Worm (Caenorhabditis elegans) whole organism, young adult: ENCODE results near the gene F54D5.4.

ENCODE experiments used
- B0261.1 ChIP-seq: sonication (generic microtip); optimal IDR thresholded peaks from 2 replicates; lab custom pipeline; 2016; ENCODE audit warnings: mild to moderate bottlenecking, missing genetic modification characterization, moderate library complexity, missing compliant biosample characterization
- C06A6.2 ChIP-seq: fragments of 200-800 bp; sonication (Bioruptor generic); conservative IDR thresholded peaks from 2 replicates; pipeline ENCODE4 v1.3.6; 2022; ENCODE audit warnings: missing genetic modification characterization, missing compliant biosample characterization
- C17E4.6 ChIP-seq: fragments of 200-800 bp; sonication (Bioruptor generic); IDR thresholded peaks from 2 replicates; pipeline ENCODE4 v1.3.6; 2022; ENCODE audit warnings: missing genetic modification reagents, missing genetic modification characterization, missing compliant biosample characterization
- F10E7.11 ChIP-seq: sonication (generic microtip); optimal IDR thresholded peaks from 2 replicates; lab custom pipeline; 2017; ENCODE audit warnings: mild to moderate bottlenecking, missing genetic modification characterization, moderate library complexity, missing compliant biosample characterization
- F23B12.7 ChIP-seq: sonication (generic microtip); optimal IDR thresholded peaks from 2 replicates; lab custom pipeline; 2017; ENCODE audit warnings: missing genetic modification characterization, mild to moderate bottlenecking, missing compliant biosample characterization, antibody characterized with exemption, moderate library complexity; ENCODE audit not compliant: insufficient read depth
- F33H1.4 ChIP-seq: fragments of 200-800 bp; sonication (Bioruptor generic); IDR thresholded peaks from 2 replicates; pipeline ENCODE4 v1.3.6; 2022; ENCODE audit warnings: missing genetic modification reagents, missing genetic modification characterization, missing compliant biosample characterization
- F37B4.10 ChIP-seq: fragments of 200-800 bp; sonication (Bioruptor generic); IDR thresholded peaks from 2 replicates; pipeline ENCODE4 v1.3.6; 2022; ENCODE audit warnings: missing genetic modification characterization, missing compliant biosample characterization
- F39B2.1 ChIP-seq: fragments of 200-800 bp; sonication (Bioruptor generic); IDR thresholded peaks from 2 replicates; pipeline ENCODE4 v1.3.6; 2022; ENCODE audit warnings: missing genetic modification reagents, missing genetic modification characterization, missing compliant biosample characterization
- F55B11.4 ChIP-seq: sonication (generic microtip); optimal IDR thresholded peaks from 2 replicates; lab custom pipeline; 2016; ENCODE audit warnings: missing compliant biosample characterization, missing genetic modification characterization, borderline replicate concordance; ENCODE audit not compliant: insufficient read depth
- F57A8.1 ChIP-seq: fragments of 200-800 bp; sonication (Bioruptor generic); optimal IDR thresholded peaks from 2 replicates; lab custom pipeline; 2018; ENCODE audit warnings: mild to moderate bottlenecking, missing genetic modification characterization, moderate library complexity, missing compliant biosample characterization
- Y53G8AR.9 ChIP-seq: fragments of 200-800 bp; sonication (Bioruptor generic); conservative IDR thresholded peaks from 2 replicates; pipeline ENCODE4 v1.3.6; 2022; ENCODE audit warnings: missing genetic modification reagents, missing genetic modification characterization, missing compliant biosample characterization
- Y56A3A.18 ChIP-seq: fragments of 200-800 bp; sonication (Bioruptor generic); IDR thresholded peaks from 2 replicates; pipeline ENCODE4 v1.3.6; 2022; ENCODE audit warnings: missing genetic modification reagents, missing genetic modification characterization, missing compliant biosample characterization
- Y79H2A.3 ChIP-seq: fragments of 200-800 bp; sonication (Bioruptor generic); conservative IDR thresholded peaks from 2 replicates; pipeline ENCODE4 v1.3.6; 2022; ENCODE audit warnings: missing genetic modification reagents, missing genetic modification characterization, missing compliant biosample characterization
- atf-7 ChIP-seq: sonication (generic microtip); optimal IDR thresholded peaks from 2 replicates; lab custom pipeline; 2017; ENCODE audit warnings: mild to moderate bottlenecking, missing genetic modification characterization, missing compliant biosample characterization
- athp-1 ChIP-seq: sonication (generic microtip); optimal IDR thresholded peaks from 2 replicates; lab custom pipeline; 2017; ENCODE audit warnings: mild to moderate bottlenecking, missing genetic modification characterization, missing compliant biosample characterization
- attf-6 ChIP-seq: fragments of 200-800 bp; sonication (Bioruptor generic); IDR thresholded peaks from 2 replicates; pipeline ENCODE4 v1.3.6; 2022; ENCODE audit warnings: missing genetic modification reagents, missing genetic modification characterization, missing compliant biosample characterization
- cebp-1 ChIP-seq, 2 experiments: fragments of 200-800 bp in 1 of 2; sonication (Bioruptor generic) in 1 of 2; sonication (generic microtip) in 1 of 2; IDR thresholded peaks in 1 of 2; optimal IDR thresholded peaks in 1 of 2; 2 replicates each; pipeline versions ENCODE4 v1.3.6 to Lab custom; 2017 to 2022; ENCODE audit warnings: missing compliant biosample characterization in 2 of 2, missing genetic modification characterization in 2 of 2, mild to moderate bottlenecking in 1 of 2, missing genetic modification reagents in 1 of 2, moderate library complexity in 1 of 2
- chd-7 ChIP-seq: sonication (generic microtip); optimal IDR thresholded peaks from 2 replicates; lab custom pipeline; 2016; ENCODE audit warnings: mild to moderate bottlenecking, missing genetic modification characterization, moderate library complexity, missing compliant biosample characterization
- die-1 ChIP-seq: sonication (generic microtip); optimal IDR thresholded peaks from 2 replicates; lab custom pipeline; 2016; ENCODE audit warnings: missing genotype, mild to moderate bottlenecking, missing genetic modification characterization, missing compliant biosample characterization
- dox-1 ChIP-seq: fragments of 200-800 bp; sonication (Bioruptor generic); IDR thresholded peaks from 2 replicates; pipeline ENCODE4 v1.3.6; 2022; ENCODE audit warnings: missing genetic modification reagents, missing genetic modification characterization, missing compliant biosample characterization
- gei-17 ChIP-seq: fragments of 200-800 bp; sonication (Bioruptor generic); optimal IDR thresholded peaks from 2 replicates; lab custom pipeline; 2018; ENCODE audit warnings: mild to moderate bottlenecking, missing genetic modification characterization, missing compliant biosample characterization
- hmg-20 ChIP-seq: fragments of 200-800 bp; sonication (Bioruptor generic); IDR thresholded peaks from 2 replicates; pipeline ENCODE4 v1.3.6; 2022; ENCODE audit warnings: missing genetic modification reagents, missing genetic modification characterization, missing compliant biosample characterization
- hsf-1 ChIP-seq: fragments of 200-800 bp; sonication (Bioruptor generic); IDR thresholded peaks from 2 replicates; pipeline ENCODE4 v1.3.6; 2022; ENCODE audit warnings: missing genetic modification reagents, missing genetic modification characterization, missing compliant biosample characterization
- let-526 ChIP-seq: fragments of 200-800 bp; sonication (Bioruptor generic); IDR thresholded peaks from 2 replicates; pipeline ENCODE4 v1.3.6; 2022; ENCODE audit warnings: missing genetic modification reagents, missing genetic modification characterization, missing compliant biosample characterization
- lin-26 ChIP-seq: fragments of 200-800 bp; sonication (Bioruptor generic); IDR thresholded peaks from 2 replicates; pipeline ENCODE4 v1.3.6; 2022; ENCODE audit warnings: missing genetic modification reagents, missing genetic modification characterization, missing compliant biosample characterization
- lir-1 ChIP-seq: fragments of 200-800 bp; sonication (Bioruptor generic); conservative IDR thresholded peaks from 2 replicates; pipeline ENCODE4 v1.3.6; 2022; ENCODE audit warnings: missing genetic modification reagents, missing genetic modification characterization, missing compliant biosample characterization
- madf-8 ChIP-seq: fragments of 200-800 bp; sonication (Bioruptor generic); conservative IDR thresholded peaks from 2 replicates; pipeline ENCODE4 v1.3.6; 2022; ENCODE audit warnings: missing genetic modification reagents, missing genetic modification characterization, missing compliant biosample characterization
- nfya-1 ChIP-seq: sonication (generic microtip); optimal IDR thresholded peaks from 2 replicates; lab custom pipeline; 2017; ENCODE audit warnings: antibody characterized with exemption, missing compliant biosample characterization, missing genetic modification characterization, borderline replicate concordance; ENCODE audit not compliant: insufficient read depth
- nfya-2 ChIP-seq: fragments of 200-800 bp; sonication (Bioruptor generic); IDR thresholded peaks from 2 replicates; pipeline ENCODE4 v1.3.6; 2022; ENCODE audit warnings: missing genetic modification reagents, missing genetic modification characterization, missing compliant biosample characterization
- nfyb-1 ChIP-seq: fragments of 200-800 bp; sonication (Bioruptor generic); IDR thresholded peaks from 2 replicates; pipeline ENCODE4 v1.3.6; 2022; ENCODE audit warnings: missing genetic modification reagents, missing genetic modification characterization, missing compliant biosample characterization
- nhr-179 ChIP-seq: sonication (generic microtip); optimal IDR thresholded peaks from 2 replicates; lab custom pipeline; 2016; ENCODE audit warnings: mild to moderate bottlenecking, missing genetic modification characterization, missing compliant biosample characterization
- nhr-27 ChIP-seq: fragments of 200-800 bp; sonication (Bioruptor generic); optimal IDR thresholded peaks from 2 replicates; lab custom pipeline; 2018; ENCODE audit warnings: mild to moderate bottlenecking, missing genetic modification characterization, moderate library complexity, missing compliant biosample characterization
- nhr-80 ChIP-seq: sonication (generic microtip); optimal IDR thresholded peaks from 2 replicates; lab custom pipeline; 2016; ENCODE audit warnings: missing genetic modification characterization, missing compliant biosample characterization
- pbrm-1 ChIP-seq: fragments of 200-800 bp; sonication (Bioruptor generic); IDR thresholded peaks from 2 replicates; pipeline ENCODE4 v1.3.6; 2022; ENCODE audit warnings: missing genetic modification reagents, missing genetic modification characterization, missing compliant biosample characterization
- rcor-1 ChIP-seq: fragments of 200-800 bp; sonication (Bioruptor generic); IDR thresholded peaks from 2 replicates; pipeline ENCODE4 v1.3.6; 2022; ENCODE audit warnings: missing genetic modification reagents, missing genetic modification characterization, missing compliant biosample characterization
- rec-8 ChIP-seq, 2 experiments: sonication (generic microtip); optimal IDR thresholded peaks; 2 replicates each; lab custom pipeline; 2016; ENCODE audit warnings: mild to moderate bottlenecking in 2 of 2, missing genetic modification characterization in 2 of 2, missing genetic modification reagents in 2 of 2, missing genotype in 2 of 2, missing biosample characterization in 1 of 2, missing compliant biosample characterization in 1 of 2, moderate library complexity in 1 of 2
- sea-2 ChIP-seq: fragments of 200-800 bp; sonication (Bioruptor generic); IDR thresholded peaks from 2 replicates; pipeline ENCODE4 v1.3.6; 2022; ENCODE audit warnings: missing genetic modification characterization, missing compliant biosample characterization
- snpc-1.1 ChIP-seq: sonication (generic microtip); optimal IDR thresholded peaks from 2 replicates; lab custom pipeline; 2017; ENCODE audit warnings: missing genetic modification characterization, mild to moderate bottlenecking, missing compliant biosample characterization, antibody characterized with exemption, moderate library complexity, missing genotype, missing genetic modification reagents; ENCODE audit not compliant: insufficient read depth
- snpc-3.4 ChIP-seq: sonication (generic microtip); optimal IDR thresholded peaks from 2 replicates; lab custom pipeline; 2017; ENCODE audit warnings: missing genetic modification characterization, mild to moderate bottlenecking, missing compliant biosample characterization, antibody characterized with exemption, moderate library complexity, missing genotype, missing genetic modification reagents
- snpc-4 ChIP-seq, 5 experiments: fragments of 150-350 bp in 1 of 5; sonication (generic microtip) in 4 of 5; optimal IDR thresholded peaks; 2 replicates each; lab custom pipeline; 2014 to 2018; ENCODE audit warnings: missing genetic modification characterization in 5 of 5, missing biosample characterization in 3 of 5, antibody characterized with exemption in 2 of 5, mild to moderate bottlenecking in 2 of 5, missing compliant biosample characterization in 2 of 5, missing genotype in 2 of 5, moderate library complexity in 2 of 5, missing genetic modification reagents in 1 of 5
- sptf-2 ChIP-seq: fragments of 200-800 bp; sonication (Bioruptor generic); optimal IDR thresholded peaks from 2 replicates; lab custom pipeline; 2018; ENCODE audit warnings: mild to moderate bottlenecking, missing genetic modification characterization, missing compliant biosample characterization
- unc-130 ChIP-seq: sonication (generic microtip); optimal IDR thresholded peaks from 2 replicates; lab custom pipeline; 2016; ENCODE audit warnings: missing genetic modification reagents, missing genetic modification characterization, missing compliant biosample characterization
- zfh-2 ChIP-seq: fragments of 200-800 bp; sonication (Bioruptor generic); conservative IDR thresholded peaks from 2 replicates; pipeline ENCODE4 v1.3.6; 2022; ENCODE audit warnings: missing genetic modification reagents, missing genetic modification characterization, missing compliant biosample characterization
- zim-3 ChIP-seq: sonication (generic microtip); optimal IDR thresholded peaks from 2 replicates; lab custom pipeline; 2017; ENCODE audit warnings: mild to moderate bottlenecking, missing genetic modification characterization, moderate library complexity, missing compliant biosample characterization
- ztf-25 ChIP-seq: fragments of 200-800 bp; sonication (Bioruptor generic); IDR thresholded peaks from 2 replicates; pipeline ENCODE4 v1.3.6; 2022; ENCODE audit warnings: missing genetic modification reagents, missing genetic modification characterization, missing compliant biosample characterization
- ztf-28 ChIP-seq: fragments of 200-800 bp; sonication (Bioruptor generic); IDR thresholded peaks from 2 replicates; pipeline ENCODE4 v1.3.6; 2022; ENCODE audit warnings: missing genetic modification reagents, missing genetic modification characterization, missing compliant biosample characterization

Gene F54D5.4

DNA sequence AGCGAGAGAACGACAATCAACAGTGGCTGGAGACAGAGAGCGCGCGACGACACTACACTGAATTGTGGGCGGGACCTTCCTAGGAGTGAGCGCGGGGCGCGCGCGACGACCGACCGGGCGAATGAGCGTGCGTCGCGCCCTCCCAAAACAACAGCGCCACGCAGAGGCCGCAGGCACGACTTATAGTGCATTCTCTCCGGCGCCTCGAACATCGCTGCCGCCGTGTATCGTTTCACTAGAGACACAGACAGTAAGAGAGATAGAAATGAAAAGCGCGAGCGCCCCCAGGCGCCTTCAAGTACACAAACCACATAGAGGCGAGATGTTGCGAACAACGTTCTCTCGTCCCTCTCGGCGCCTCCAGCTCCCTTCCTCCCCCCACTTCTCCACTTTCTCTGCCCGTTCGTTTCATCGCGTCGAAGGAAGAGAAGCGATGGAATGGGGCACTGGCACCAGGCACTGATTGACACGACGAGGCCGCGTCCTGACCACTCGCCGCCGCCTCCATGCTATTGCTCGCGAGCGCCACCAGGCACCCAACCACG, 50.3 kb downstream of the F54D5.4 start:
- TF ChIP-seq nfya-1 (tag; lab: Kevin White, UChicago), result no peak
- no peak for TF ChIP-seq unc-130 (GFP tag; lab: Kevin White, UChicago)
- TF ChIP-seq rec-8 (tag; optimal IDR thresholded peaks at IDR 0.05; lab: Kevin White, UChicago), result no peak
- no peak for TF ChIP-seq F33H1.4 (GFP tag; lab: Robert Waterston, UW)
- TF ChIP-seq zfh-2 (GFP tag; lab: Robert Waterston, UW), result peak; percentile 100
- no peak for TF ChIP-seq Y79H2A.3 (GFP tag; lab: Robert Waterston, UW)
- no peak for TF ChIP-seq madf-8
- TF ChIP-seq F23B12.7 (tag; lab: Kevin White, UChicago), result no peak
- TF ChIP-seq F57A8.1 (GFP tag; lab: Kevin White, UChicago), result no peak
- TF ChIP-seq Y53G8AR.9 (GFP tag; lab: Robert Waterston, UW), result no peak
- TF ChIP-seq lin-26 (GFP tag; lab: Robert Waterston, UW), result no peak
- no peak for TF ChIP-seq C06A6.2 (GFP tag; lab: Robert Waterston, UW)
- TF ChIP-seq B0261.1 (tag; lab: Kevin White, UChicago), result no peak
- TF ChIP-seq pbrm-1, result 0 out of 2 replicates have a peak, but pooled peaks have one; percentile 55
- no peak for TF ChIP-seq sea-2 (GFP tag; lab: Robert Waterston, UW)
- TF ChIP-seq cebp-1 (GFP tag; IDR thresholded peaks at IDR 0.05; lab: Robert Waterston, UW), result peak; percentile 71
- peak; percentile 89 for TF ChIP-seq cebp-1 (tag; optimal IDR thresholded peaks at IDR 0.05; lab: Kevin White, UChicago)
- no peak for TF ChIP-seq nfya-2 (GFP tag; lab: Robert Waterston, UW)
- TF ChIP-seq ztf-25 (GFP tag; lab: Robert Waterston, UW), result no peak
- TF ChIP-seq nfyb-1 (GFP tag; lab: Robert Waterston, UW), result peak; percentile 79
- peak; percentile 50 for TF ChIP-seq die-1 (tag; lab: Kevin White, UChicago)
- no peak for TF ChIP-seq C17E4.6 (GFP tag; lab: Robert Waterston, UW)
- TF ChIP-seq zim-3 (tag; lab: Kevin White, UChicago), result no peak
- no peak for TF ChIP-seq rcor-1 (GFP tag; lab: Robert Waterston, UW)
- 0 out of 2 replicates have a peak, but pooled peaks have one; percentile 44 for TF ChIP-seq hmg-20 (GFP tag; lab: Robert Waterston, UW)
- peak; percentile 87 for TF ChIP-seq dox-1 (GFP tag; lab: Robert Waterston, UW)
- TF ChIP-seq F10E7.11 (tag; lab: Kevin White, UChicago), result no peak
- TF ChIP-seq snpc-1.1 (tag; lab: Kevin White, UChicago), result no peak
- no peak for TF ChIP-seq Y56A3A.18
- TF ChIP-seq F55B11.4 (tag; lab: Kevin White, UChicago), result no peak
- no peak for TF ChIP-seq lir-1 (GFP tag; lab: Robert Waterston, UW)
- peak; percentile 59 for TF ChIP-seq chd-7 (tag; lab: Kevin White, UChicago)
- peak; percentile 90 for TF ChIP-seq atf-7 (tag; lab: Kevin White, UChicago)
- TF ChIP-seq F37B4.10, result 0 out of 2 replicates have a peak, but pooled peaks have one; percentile 12
- TF ChIP-seq hsf-1 (GFP tag; lab: Robert Waterston, UW), result no peak
- no peak for TF ChIP-seq let-526 (GFP tag; lab: Robert Waterston, UW)
- TF ChIP-seq F39B2.1 (GFP tag; lab: Robert Waterston, UW), result no peak
- no peak for TF ChIP-seq ztf-28 (GFP tag; lab: Robert Waterston, UW)
- TF ChIP-seq snpc-4 (GFP tag; optimal IDR thresholded peaks at IDR 0.05; lab: Kevin White, UChicago), result no peak
- peak in 3 of 4 experiments; percentile 28 to 67 (median 58) for TF ChIP-seq snpc-4 (tag; optimal IDR thresholded peaks at IDR 0.05; lab: Kevin White, UChicago)
- TF ChIP-seq nhr-179 (tag; lab: Kevin White, UChicago), result no peak
- TF ChIP-seq nhr-27 (tag; lab: Kevin White, UChicago), result no peak
- TF ChIP-seq nhr-80 (tag; lab: Kevin White, UChicago), result peak; percentile 100
- TF ChIP-seq athp-1 (tag; lab: Kevin White, UChicago), result no peak
- no peak for TF ChIP-seq sptf-2 (GFP tag; lab: Kevin White, UChicago)
- no peak for TF ChIP-seq snpc-3.4 (tag; lab: Kevin White, UChicago)
- TF ChIP-seq attf-6 (GFP tag; lab: Robert Waterston, UW), result no peak
- peak; percentile 61 for TF ChIP-seq gei-17 (GFP tag; lab: Kevin White, UChicago)
